Worm (Caenorhabditis elegans): Measurements from ENCODE around the gene C08E3.14.
"Not testable (repeated sequence)": the region's sequence is repeated elsewhere in the genome, so short reads cannot be mapped to it uniquely, and the experiment has no call there.

DNA sequence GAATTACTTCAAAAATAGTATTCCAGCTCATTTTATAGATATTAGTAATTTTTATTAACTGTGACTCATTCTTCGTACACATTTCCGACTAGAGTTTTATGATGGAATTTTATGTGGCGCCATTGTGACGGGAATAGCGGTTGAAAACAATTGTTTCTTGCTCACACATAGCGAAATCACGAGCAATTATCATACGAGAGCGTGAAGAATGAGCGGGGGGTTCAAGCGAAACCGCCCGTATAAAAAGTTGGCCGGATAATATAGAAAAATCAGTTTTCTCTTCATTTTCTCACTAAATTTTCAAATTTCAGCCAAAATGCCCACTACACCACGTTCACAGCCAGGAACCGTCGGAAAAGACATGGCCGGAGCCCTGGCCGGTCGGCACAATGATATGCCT, 7.7 kb downstream of the C08E3.14 start, which contains the start of gene C08E3.1:
- not testable (repeated sequence) for TF ChIP-seq ceh-36 (tag; optimal IDR thresholded peaks at IDR 0.05); ama-1 (optimal IDR thresholded peaks at IDR 0.05)

Measured in whole organism, early embryonic.